Fruit fly (Drosophila melanogaster) whole organism, embryonic: ENCODE results near the gene haf.
A peak's percentile ranks its signal among the peaks of the same experiment; 100 is the strongest.

Source experiments
- CG10321 ChIP-seq: fragments of 200-800 bp; sonication (Bioruptor generic); IDR thresholded peaks from 2 replicates; pipeline ENCODE4 v1.3.6; 2022; ENCODE audit warnings: missing biosample characterization, missing genetic modification characterization
- CG13296 ChIP-seq: fragments of 200-800 bp; sonication (Bioruptor generic); optimal IDR thresholded peaks from 3 replicates; lab custom pipeline; 2018; ENCODE audit warnings: missing biosample characterization, mild to moderate bottlenecking, missing genetic modification characterization
- CG2129 ChIP-seq: fragments of 200-800 bp; sonication (Bioruptor generic); IDR thresholded peaks from 2 replicates; pipeline ENCODE4 v1.3.6; 2022; ENCODE audit warnings: missing biosample characterization, missing genetic modification characterization; ENCODE audit not compliant: partially characterized antibody
- CG32532 ChIP-seq: fragments of 200-800 bp; sonication (Bioruptor generic); IDR thresholded peaks from 2 replicates; pipeline ENCODE4 v1.3.6; 2022; ENCODE audit warnings: missing biosample characterization, missing genetic modification characterization
- CG3407 ChIP-seq: fragments of 200-800 bp; sonication (Bioruptor generic); optimal IDR thresholded peaks from 2 replicates; lab custom pipeline; 2018; ENCODE audit warnings: missing biosample characterization, mild to moderate bottlenecking, missing genetic modification characterization
- CG3838 ChIP-seq: fragments of 200-800 bp; sonication (Bioruptor generic); optimal IDR thresholded peaks from 3 replicates; lab custom pipeline; 2016; ENCODE audit warnings: missing biosample characterization, missing genetic modification characterization
- CG4360 ChIP-seq: fragments of 200-800 bp; sonication (Bioruptor generic); IDR thresholded peaks from 2 replicates; pipeline ENCODE4 v1.3.6; 2022; ENCODE audit warnings: missing biosample characterization, missing genetic modification characterization
- CG4820 ChIP-seq: fragments of 200-800 bp; sonication (Bioruptor generic); optimal IDR thresholded peaks from 3 replicates; lab custom pipeline; 2016; ENCODE audit warnings: missing biosample characterization, missing genetic modification characterization
- CG5180 ChIP-seq: fragments of 200-800 bp; sonication (Bioruptor generic); optimal IDR thresholded peaks from 3 replicates; lab custom pipeline; 2017; ENCODE audit warnings: missing biosample characterization, missing genetic modification characterization, mild to moderate bottlenecking, moderate library complexity, missing genetic modification reagents
- CG6254 ChIP-seq: fragments of 200-800 bp; sonication (Bioruptor generic); optimal IDR thresholded peaks from 3 replicates; lab custom pipeline; 2017; ENCODE audit warnings: mild to moderate bottlenecking, missing biosample characterization, missing genetic modification reagents, missing genetic modification characterization
- CG6683 ChIP-seq: fragments of 200-800 bp; sonication (Bioruptor generic); optimal IDR thresholded peaks from 2 replicates; lab custom pipeline; 2017; ENCODE audit warnings: missing biosample characterization, mild to moderate bottlenecking, missing genetic modification characterization, missing genetic modification reagents
- CG6854 ChIP-seq: fragments of 200-800 bp; sonication (Bioruptor generic); optimal IDR thresholded peaks from 3 replicates; lab custom pipeline; 2017; ENCODE audit warnings: missing biosample characterization, mild to moderate bottlenecking, missing genetic modification characterization
- Dip3 ChIP-seq: fragments of 200-800 bp; sonication (Bioruptor generic); optimal IDR thresholded peaks from 3 replicates; lab custom pipeline; 2016; ENCODE audit warnings: missing biosample characterization, missing genetic modification characterization
- Doc2 ChIP-seq: fragments of 200-800 bp; sonication (Bioruptor generic); IDR thresholded peaks from 2 replicates; pipeline ENCODE4 v1.3.6; 2022; ENCODE audit warnings: missing biosample characterization, missing genetic modification characterization
- Fer3 ChIP-seq: fragments of 200-800 bp; sonication (Bioruptor generic); optimal IDR thresholded peaks from 2 replicates; lab custom pipeline; 2018; ENCODE audit warnings: missing biosample characterization, mild to moderate bottlenecking, missing genetic modification characterization, moderate library complexity
- H15 ChIP-seq: fragments of 200-800 bp; sonication (Bioruptor generic); IDR thresholded peaks from 3 replicates; pipeline ENCODE4 v1.3.6; 2022; ENCODE audit warnings: missing biosample characterization, missing genetic modification characterization
- Hmx ChIP-seq: fragments of 200-800 bp; sonication (Bioruptor generic); optimal IDR thresholded peaks from 2 replicates; lab custom pipeline; 2016; ENCODE audit warnings: missing biosample characterization, missing genetic modification characterization
- Hr39 ChIP-seq: fragments of >200 bp; optimal IDR thresholded peaks from 2 replicates; lab custom pipeline; 2017
- Med ChIP-seq: fragments of 200-800 bp; sonication (Bioruptor generic); peaks from one replicate; lab custom pipeline; 2016; ENCODE audit warnings: missing biosample characterization, missing genetic modification characterization, mild to moderate bottlenecking, inconsistent platforms, moderate library complexity
- Myb ChIP-seq: fragments of 200-800 bp; sonication (Bioruptor generic); optimal IDR thresholded peaks from 2 replicates; lab custom pipeline; 2016; ENCODE audit warnings: missing biosample characterization, missing genetic modification characterization
- Neu2 ChIP-seq: fragments of 200-800 bp; sonication (Bioruptor generic); optimal IDR thresholded peaks from 3 replicates; lab custom pipeline; 2016; ENCODE audit warnings: missing biosample characterization, missing genetic modification characterization, borderline replicate concordance
- Nf-YA ChIP-seq: fragments of 200-800 bp; sonication (Bioruptor generic); IDR thresholded peaks from 2 replicates; pipeline ENCODE4 v1.3.6; 2022; ENCODE audit warnings: missing biosample characterization, missing genetic modification characterization
- Nf-YB ChIP-seq: fragments of 200-800 bp; sonication (Bioruptor generic); optimal IDR thresholded peaks from 3 replicates; lab custom pipeline; 2019; ENCODE audit warnings: missing biosample characterization, mild to moderate bottlenecking, missing genetic modification characterization, moderate library complexity
- NfI ChIP-seq: fragments of 200-800 bp; sonication (Bioruptor generic); optimal IDR thresholded peaks from 3 replicates; lab custom pipeline; 2018; ENCODE audit warnings: missing biosample characterization, mild to moderate bottlenecking, missing genetic modification characterization, moderate library complexity
- Optix ChIP-seq: fragments of 200-800 bp; sonication (Bioruptor generic); IDR thresholded peaks from 3 replicates; pipeline ENCODE4 v1.3.6; 2022; ENCODE audit warnings: missing biosample characterization, missing genetic modification characterization
- Poxn ChIP-seq: fragments of 200-800 bp; sonication (Bioruptor generic); IDR thresholded peaks from 2 replicates; pipeline ENCODE4 v1.3.6; 2022; ENCODE audit warnings: missing biosample characterization, missing genetic modification characterization
- Sin3A ChIP-seq: fragments of >200 bp; optimal IDR thresholded peaks from 2 replicates; lab custom pipeline; 2018
- Spps ChIP-seq: fragments of 200-800 bp; sonication (Bioruptor generic); optimal IDR thresholded peaks from 2 replicates; lab custom pipeline; 2018; ENCODE audit warnings: missing biosample characterization, mild to moderate bottlenecking, missing genetic modification characterization
- Sry-β ChIP-seq: fragments of 200-800 bp; sonication (Bioruptor generic); optimal IDR thresholded peaks from 2 replicates; lab custom pipeline; 2018; ENCODE audit warnings: missing biosample characterization, mild to moderate bottlenecking, missing genetic modification characterization, moderate library complexity
- ab ChIP-seq: fragments of 200-800 bp; sonication (Bioruptor generic); optimal IDR thresholded peaks from 2 replicates; lab custom pipeline; 2016; ENCODE audit warnings: missing biosample characterization, missing genetic modification characterization
- al ChIP-seq: fragments of 200-800 bp; sonication (Bioruptor generic); IDR thresholded peaks from 2 replicates; pipeline ENCODE4 v1.3.6; 2022; ENCODE audit warnings: missing biosample characterization, missing genetic modification characterization
- ap ChIP-seq: fragments of 200-800 bp; sonication (Bioruptor generic); IDR thresholded peaks from 2 replicates; pipeline ENCODE4 v1.3.6; 2022; ENCODE audit warnings: missing biosample characterization, missing genetic modification characterization
- br ChIP-seq: fragments of >200 bp; optimal IDR thresholded peaks from 2 replicates; lab custom pipeline; 2017
- cg ChIP-seq: fragments of 200-800 bp; sonication (Bioruptor generic); optimal IDR thresholded peaks from 3 replicates; lab custom pipeline; 2019; ENCODE audit warnings: missing biosample characterization, mild to moderate bottlenecking, missing genetic modification characterization, moderate library complexity
- corto ChIP-seq: fragments of 200-800 bp; sonication (Bioruptor generic); optimal IDR thresholded peaks from 2 replicates; lab custom pipeline; 2016; ENCODE audit warnings: missing biosample characterization, mild to moderate bottlenecking, missing genetic modification characterization, moderate library complexity
- da ChIP-seq: fragments of 200-800 bp; sonication (Bioruptor generic); optimal IDR thresholded peaks from 2 replicates; lab custom pipeline; 2016; ENCODE audit warnings: missing biosample characterization, missing genetic modification characterization
- en ChIP-seq: fragments of 200-800 bp; sonication (Bioruptor generic); optimal IDR thresholded peaks from 2 replicates; lab custom pipeline; 2016; ENCODE audit warnings: missing biosample characterization, missing genetic modification characterization
- exex ChIP-seq: fragments of 200-800 bp; sonication (Bioruptor generic); optimal IDR thresholded peaks from 4 replicates; lab custom pipeline; 2018; ENCODE audit warnings: missing biosample characterization, mild to moderate bottlenecking, missing genetic modification characterization, moderate library complexity
- grau ChIP-seq: fragments of 200-800 bp; optimal IDR thresholded peaks from 3 replicates; lab custom pipeline; 2019; ENCODE audit warnings: missing biosample characterization, mild to moderate bottlenecking, missing genetic modification characterization, moderate library complexity
- ham ChIP-seq: fragments of 200-800 bp; sonication (Bioruptor generic); IDR thresholded peaks from 2 replicates; pipeline ENCODE4 v1.3.6; 2022; ENCODE audit warnings: missing biosample characterization, missing genetic modification characterization
- nmo ChIP-seq: fragments of 200-800 bp; sonication (Bioruptor generic); optimal IDR thresholded peaks from 2 replicates; lab custom pipeline; 2018; ENCODE audit warnings: missing biosample characterization, mild to moderate bottlenecking, missing genetic modification characterization, moderate library complexity
- odd ChIP-seq: fragments of 200-800 bp; sonication (Bioruptor generic); optimal IDR thresholded peaks from 2 replicates; lab custom pipeline; 2017; ENCODE audit warnings: missing biosample characterization, mild to moderate bottlenecking, missing genetic modification characterization
- onecut ChIP-seq: fragments of 200-800 bp; sonication (Bioruptor generic); IDR thresholded peaks from 2 replicates; pipeline ENCODE4 v1.3.6; 2022; ENCODE audit warnings: missing biosample characterization, missing genetic modification characterization
- pfk ChIP-seq: fragments of 200-800 bp; sonication (Bioruptor generic); optimal IDR thresholded peaks from 2 replicates; lab custom pipeline; 2018; ENCODE audit warnings: missing biosample characterization, mild to moderate bottlenecking, missing genetic modification characterization, moderate library complexity
- rib ChIP-seq: fragments of 200-800 bp; sonication (Bioruptor generic); IDR thresholded peaks from 2 replicates; pipeline ENCODE4 v1.3.6; 2022; ENCODE audit warnings: missing biosample characterization, missing genetic modification characterization
- salm ChIP-seq: fragments of 200-800 bp; sonication (Bioruptor generic); optimal IDR thresholded peaks from 2 replicates; lab custom pipeline; 2018; ENCODE audit warnings: missing biosample characterization, mild to moderate bottlenecking, missing genetic modification characterization
- sisA ChIP-seq: fragments of 200-800 bp; sonication (Bioruptor generic); IDR thresholded peaks from 2 replicates; pipeline ENCODE4 v1.3.6; 2022; ENCODE audit warnings: missing biosample characterization, missing genetic modification characterization
- so ChIP-seq: fragments of 200-800 bp; sonication (Bioruptor generic); IDR thresholded peaks from 3 replicates; pipeline ENCODE4 v1.3.6; 2022; ENCODE audit warnings: missing biosample characterization, missing genetic modification characterization
- stwl ChIP-seq: fragments of 200-800 bp; sonication (Bioruptor generic); optimal IDR thresholded peaks from 3 replicates; lab custom pipeline; 2018; ENCODE audit warnings: missing biosample characterization, mild to moderate bottlenecking, missing genetic modification characterization, moderate library complexity
- sug ChIP-seq: fragments of 200-800 bp; optimal IDR thresholded peaks from 2 replicates; lab custom pipeline; 2019; ENCODE audit warnings: missing biosample characterization, mild to moderate bottlenecking, missing genetic modification characterization, moderate library complexity
- tin ChIP-seq: fragments of 200-800 bp; sonication (Bioruptor generic); optimal IDR thresholded peaks from 3 replicates; lab custom pipeline; 2016; ENCODE audit warnings: missing biosample characterization, missing genetic modification characterization
- vfl ChIP-seq: fragments of 200-800 bp; sonication (Bioruptor generic); optimal IDR thresholded peaks from 2 replicates; lab custom pipeline; 2016; ENCODE audit warnings: missing biosample characterization, missing genetic modification characterization

haf gene

DNA sequence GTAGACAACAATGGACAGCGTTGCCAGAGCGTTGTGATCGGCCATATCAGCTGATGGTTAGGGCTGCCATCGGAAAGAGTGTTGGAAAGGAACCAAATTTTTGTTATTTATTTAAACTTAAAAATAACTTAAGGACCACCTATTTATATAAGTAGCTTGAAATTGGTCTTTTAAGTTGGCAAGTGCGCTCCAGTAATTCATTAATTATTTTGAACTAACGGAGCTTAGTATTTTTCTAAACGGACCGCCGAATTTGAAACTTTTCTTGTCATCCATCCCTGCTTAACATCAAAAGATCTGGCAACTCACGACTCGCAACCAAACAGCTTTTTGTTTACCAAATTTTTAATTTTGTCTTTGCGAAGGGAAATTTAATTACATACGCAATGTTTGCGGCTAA, 56.2 kb downstream of the haf start, which contains the start of the genes Rab3GAP1 and CG14352 (continued):
- TF ChIP-seq al (GFP tag; lab: Robert Waterston, UW) (peak; percentile 86), CG3838 (GFP tag; lab: Kevin White, UChicago) (peak; percentile 76), CG4820 (GFP tag; lab: Kevin White, UChicago) (peak; percentile 85), CG13296 (GFP tag; lab: Kevin White, UChicago) (peak; percentile 77), Optix (GFP tag; lab: Robert Waterston, UW) (peak; percentile 64), Fer3 (tag; lab: Kevin White, UChicago) (peak; percentile 83), Myb (GFP tag; lab: Kevin White, UChicago) (peak; percentile 84), pfk (GFP tag; lab: Kevin White, UChicago) (peak; percentile 14), sisA (peak; percentile 91), ab (GFP tag; lab: Kevin White, UChicago) (peak; percentile 78), salm (tag; lab: Kevin White, UChicago) (peak; percentile 31), ap (GFP tag; lab: Robert Waterston, UW) (peak; percentile 49), CG6854 (GFP tag; lab: Kevin White, UChicago) (no peak), Sry-β (no peak), Poxn (GFP tag; lab: Robert Waterston, UW) (0 out of 2 replicates have a peak, but pooled peaks have one; percentile 31), CG6254 (GFP tag; lab: Kevin White, UChicago) (no peak), CG3407 (peak; percentile 66), br (lab: Kevin White, UChicago) (no peak), CG5180 (peak; percentile 20), Hr39 (no peak), CG4360 (GFP tag; lab: Robert Waterston, UW) (no peak), grau (peak; percentile 86), Dip3 (peak; percentile 91), sug (tag; lab: Kevin White, UChicago) (peak; percentile 91), tin (GFP tag; lab: Kevin White, UChicago) (peak; percentile 90), Nf-YB (peak; percentile 38), Hmx (GFP tag; lab: Kevin White, UChicago) (peak; percentile 68), stwl (peak; percentile 98), nmo (peak; percentile 94), CG10321 (0 out of 2 replicates have a peak, but pooled peaks have one; percentile 40), Nf-YA (GFP tag; lab: Robert Waterston, UW) (peak; percentile 69), CG6683 (GFP tag; lab: Kevin White, UChicago) (peak; percentile 50), rib (GFP tag; lab: Robert Waterston, UW) (peak; percentile 37; the same call in 1 of the 2 replicates), exex (tag; lab: Kevin White, UChicago) (no peak), CG2129 (GFP tag; lab: Robert Waterston, UW) (no peak), odd (GFP tag; lab: Kevin White, UChicago) (no peak), cg (no peak), Med (peak; percentile 98), NfI (GFP tag; lab: Kevin White, UChicago) (peak; percentile 89), Sin3A (lab: Kevin White, UChicago) (peak; percentile 91), Neu2 (GFP tag; lab: Kevin White, UChicago) (peak; percentile 38), vfl (GFP tag; lab: Kevin White, UChicago) (peak; percentile 83), corto (GFP tag; lab: Kevin White, UChicago) (no peak), so (no peak), Spps (tag; lab: Kevin White, UChicago) (peak; percentile 47), CG32532 (GFP tag; lab: Robert Waterston, UW) (peak; percentile 86), ham (GFP tag; lab: Robert Waterston, UW) (0 out of 2 replicates have a peak, but pooled peaks have one; percentile 16), H15 (GFP tag; lab: Robert Waterston, UW) (peak; percentile 52; the same call in 1 of the 3 replicates), en (GFP tag; lab: Kevin White, UChicago) (no peak), onecut (peak; percentile 46), Doc2 (GFP tag; lab: Robert Waterston, UW) (0 out of 2 replicates have a peak, but pooled peaks have one; percentile 27), da (peak; percentile 67)
